Fruit fly (Drosophila melanogaster) whole organism, embryonic: ENCODE results near the gene Tg.

Experiments
- ATbp ChIP-seq: fragments of 200-800 bp; sonication (Bioruptor generic); optimal IDR thresholded peaks from 2 replicates; lab custom pipeline; 2017; ENCODE audit warnings: missing biosample characterization, mild to moderate bottlenecking, missing genetic modification characterization, missing genetic modification reagents
- Asciz ChIP-seq: fragments of 200-800 bp; sonication (Bioruptor generic); optimal IDR thresholded peaks from 2 replicates; lab custom pipeline; 2017; ENCODE audit warnings: missing biosample characterization, mild to moderate bottlenecking, missing genetic modification characterization, missing genetic modification reagents
- B-H2 ChIP-seq: fragments of 200-800 bp; sonication (Bioruptor generic); optimal IDR thresholded peaks from 2 replicates; lab custom pipeline; 2018; ENCODE audit warnings: missing biosample characterization, mild to moderate bottlenecking, missing genetic modification characterization
- BEAF-32 ChIP-seq: fragments of 200-800 bp; sonication (Bioruptor generic); optimal IDR thresholded peaks from 3 replicates; lab custom pipeline; 2017; ENCODE audit warnings: missing biosample characterization, missing genetic modification characterization, mild to moderate bottlenecking, moderate library complexity, missing genetic modification reagents
- CG10147 ChIP-seq: fragments of 200-800 bp; sonication (Bioruptor generic); optimal IDR thresholded peaks from 2 replicates; lab custom pipeline; 2019; ENCODE audit warnings: missing biosample characterization, mild to moderate bottlenecking, missing genetic modification characterization, moderate library complexity
- CG12299 ChIP-seq: fragments of 200-800 bp; sonication (Bioruptor generic); optimal IDR thresholded peaks from 2 replicates; lab custom pipeline; 2018; ENCODE audit warnings: missing biosample characterization, mild to moderate bottlenecking, missing genetic modification characterization
- CG12659 ChIP-seq: fragments of 200-800 bp; sonication (Bioruptor generic); optimal IDR thresholded peaks from 3 replicates; lab custom pipeline; 2017; ENCODE audit warnings: mild to moderate bottlenecking, missing biosample characterization, missing genetic modification reagents, missing genetic modification characterization
- CG14710 ChIP-seq: fragments of 200-800 bp; sonication (Bioruptor generic); optimal IDR thresholded peaks from 3 replicates; lab custom pipeline; 2019; ENCODE audit warnings: missing biosample characterization, mild to moderate bottlenecking, missing genetic modification characterization, moderate library complexity
- CG15514 ChIP-seq: fragments of 200-800 bp; sonication (Bioruptor generic); optimal IDR thresholded peaks from 3 replicates; lab custom pipeline; 2017; ENCODE audit warnings: missing biosample characterization, missing genetic modification characterization, mild to moderate bottlenecking, moderate library complexity, missing genetic modification reagents
- CG1603 ChIP-seq: fragments of 200-800 bp; sonication (Bioruptor generic); optimal IDR thresholded peaks from 2 replicates; lab custom pipeline; 2019; ENCODE audit warnings: missing biosample characterization, mild to moderate bottlenecking, missing genetic modification characterization, moderate library complexity
- CG16815 ChIP-seq: fragments of 200-800 bp; sonication (Bioruptor generic); optimal IDR thresholded peaks from 3 replicates; lab custom pipeline; 2017; ENCODE audit warnings: missing biosample characterization, mild to moderate bottlenecking, missing genetic modification characterization
- CG17361 ChIP-seq: fragments of 200-800 bp; sonication (Bioruptor generic); IDR thresholded peaks from 3 replicates; pipeline ENCODE4 v1.3.6; 2022; ENCODE audit warnings: missing biosample characterization, missing genetic modification characterization
- CG1832 ChIP-seq: fragments of 200-800 bp; sonication (Bioruptor generic); optimal IDR thresholded peaks from 2 replicates; lab custom pipeline; 2017; ENCODE audit warnings: missing biosample characterization, mild to moderate bottlenecking, missing genetic modification characterization, inconsistent platforms
- CG2875 ChIP-seq: fragments of 200-800 bp; sonication (Bioruptor generic); optimal IDR thresholded peaks from 2 replicates; lab custom pipeline; 2017; ENCODE audit warnings: missing biosample characterization, mild to moderate bottlenecking, missing genetic modification characterization, missing genetic modification reagents
- CG30020 ChIP-seq: fragments of 200-800 bp; optimal IDR thresholded peaks from 2 replicates; lab custom pipeline; 2019; ENCODE audit warnings: missing biosample characterization, mild to moderate bottlenecking, missing genetic modification characterization, moderate library complexity
- CG33557 ChIP-seq: fragments of 200-800 bp; sonication (Bioruptor generic); optimal IDR thresholded peaks from 2 replicates; lab custom pipeline; 2019; ENCODE audit warnings: missing biosample characterization, mild to moderate bottlenecking, missing genetic modification characterization, moderate library complexity
- CG34224 ChIP-seq: fragments of 200-800 bp; sonication (Bioruptor generic); IDR thresholded peaks from 3 replicates; pipeline ENCODE4 v1.3.6; 2022; ENCODE audit warnings: missing biosample characterization, missing genetic modification characterization; ENCODE audit not compliant: partially characterized antibody
- CG34376 ChIP-seq: fragments of 200-800 bp; sonication (Bioruptor generic); optimal IDR thresholded peaks from 2 replicates; lab custom pipeline; 2018; ENCODE audit warnings: missing biosample characterization, mild to moderate bottlenecking, missing genetic modification characterization
- CkIIα-i1 ChIP-seq: fragments of 200-800 bp; sonication (Bioruptor generic); IDR thresholded peaks from 2 replicates; pipeline ENCODE4 v1.3.6; 2022; ENCODE audit warnings: missing biosample characterization, missing genetic modification characterization
- CrebB ChIP-seq: fragments of 200-800 bp; sonication (Bioruptor generic); optimal IDR thresholded peaks from 3 replicates; lab custom pipeline; 2018; ENCODE audit warnings: missing biosample characterization, mild to moderate bottlenecking, missing genetic modification characterization
- HHEX ChIP-seq: fragments of 200-800 bp; sonication (Bioruptor generic); optimal IDR thresholded peaks from 3 replicates; lab custom pipeline; 2017; ENCODE audit warnings: missing biosample characterization, mild to moderate bottlenecking, missing genetic modification characterization, missing genetic modification reagents
- MESR4 ChIP-seq: fragments of 200-800 bp; sonication (Bioruptor generic); optimal IDR thresholded peaks from 2 replicates; lab custom pipeline; 2018; ENCODE audit warnings: missing biosample characterization, mild to moderate bottlenecking, missing genetic modification characterization, moderate library complexity
- NK7.1 ChIP-seq: fragments of 200-800 bp; sonication (Bioruptor generic); optimal IDR thresholded peaks from 3 replicates; lab custom pipeline; 2016; ENCODE audit warnings: missing biosample characterization, missing genetic modification characterization
- Usf ChIP-seq: fragments of 200-800 bp; sonication (Bioruptor generic); optimal IDR thresholded peaks from 2 replicates; lab custom pipeline; 2017; ENCODE audit warnings: missing genotype, missing biosample characterization, missing genetic modification characterization
- Xbp1 ChIP-seq: fragments of 200-800 bp; sonication (Bioruptor generic); optimal IDR thresholded peaks from 3 replicates; lab custom pipeline; 2016; ENCODE audit warnings: missing biosample characterization, mild to moderate bottlenecking, missing genetic modification characterization
- YL-1 ChIP-seq: fragments of 200-800 bp; sonication (Bioruptor generic); optimal IDR thresholded peaks from 3 replicates; lab custom pipeline; 2017; ENCODE audit warnings: missing biosample characterization, mild to moderate bottlenecking, missing genetic modification characterization
- amos ChIP-seq: fragments of 200-800 bp; sonication (Bioruptor generic); IDR thresholded peaks from 2 replicates; pipeline ENCODE4 v1.3.6; 2022; ENCODE audit warnings: missing biosample characterization, missing genetic modification characterization; ENCODE audit not compliant: partially characterized antibody
- bigmax ChIP-seq: fragments of 200-800 bp; sonication (Bioruptor generic); optimal IDR thresholded peaks from 2 replicates; lab custom pipeline; 2018; ENCODE audit warnings: missing biosample characterization, mild to moderate bottlenecking, missing genetic modification characterization
- chinmo ChIP-seq: fragments of 200-800 bp; sonication (Bioruptor generic); IDR thresholded peaks from 4 replicates; pipeline ENCODE4 v1.3.6; 2022; ENCODE audit warnings: missing biosample characterization, missing genetic modification characterization; ENCODE audit not compliant: partially characterized antibody
- crc ChIP-seq: fragments of 200-800 bp; sonication (Bioruptor generic); optimal IDR thresholded peaks from 2 replicates; lab custom pipeline; 2016; ENCODE audit warnings: missing biosample characterization, missing genetic modification characterization
- exex ChIP-seq: fragments of 200-800 bp; sonication (Bioruptor generic); optimal IDR thresholded peaks from 4 replicates; lab custom pipeline; 2018; ENCODE audit warnings: missing biosample characterization, mild to moderate bottlenecking, missing genetic modification characterization, moderate library complexity
- hkb ChIP-seq, 2 experiments: fragments of 200-800 bp in 1 of 2; fragments of >200 bp in 1 of 2; sonication (Bioruptor generic) in 1 of 2; IDR thresholded peaks in 1 of 2; optimal IDR thresholded peaks in 1 of 2; 2 replicates each; pipeline versions ENCODE4 v1.3.6 to Lab custom; 2017 to 2022; ENCODE audit warnings: missing biosample characterization in 1 of 2, missing genetic modification characterization in 1 of 2
- jumu ChIP-seq: fragments of 200-800 bp; sonication (Bioruptor generic); optimal IDR thresholded peaks from 3 replicates; lab custom pipeline; 2016; ENCODE audit warnings: missing biosample characterization, missing genetic modification characterization
- knrl ChIP-seq: fragments of 200-800 bp; sonication (Bioruptor generic); IDR thresholded peaks from 3 replicates; pipeline ENCODE4 v1.3.6; 2022; ENCODE audit warnings: missing biosample characterization, missing genetic modification characterization; ENCODE audit not compliant: partially characterized antibody
- lab ChIP-seq: fragments of 200-800 bp; sonication (Bioruptor generic); optimal IDR thresholded peaks from 3 replicates; lab custom pipeline; 2017; ENCODE audit warnings: missing biosample characterization, missing genetic modification characterization, mild to moderate bottlenecking, moderate library complexity, missing genetic modification reagents
- lov ChIP-seq, 2 experiments: fragments of 200-800 bp in 1 of 2; fragments of >200 bp in 1 of 2; sonication (Bioruptor generic) in 1 of 2; IDR thresholded peaks in 1 of 2; optimal IDR thresholded peaks in 1 of 2; 2 replicates in 1 of 2; 3 replicates in 1 of 2; pipeline versions ENCODE4 v1.3.6 to Lab custom; 2017 to 2022; ENCODE audit warnings: missing biosample characterization in 1 of 2, missing genetic modification characterization in 1 of 2
- mirr ChIP-seq: fragments of 200-800 bp; sonication (Bioruptor generic); optimal IDR thresholded peaks from 3 replicates; lab custom pipeline; 2018; ENCODE audit warnings: missing biosample characterization, mild to moderate bottlenecking, missing genetic modification characterization
- nerfin-1 ChIP-seq: fragments of 200-800 bp; sonication (Bioruptor generic); optimal IDR thresholded peaks from 3 replicates; lab custom pipeline; 2019; ENCODE audit warnings: missing biosample characterization, mild to moderate bottlenecking, missing genetic modification characterization, moderate library complexity
- nmo ChIP-seq: fragments of 200-800 bp; sonication (Bioruptor generic); optimal IDR thresholded peaks from 2 replicates; lab custom pipeline; 2018; ENCODE audit warnings: missing biosample characterization, mild to moderate bottlenecking, missing genetic modification characterization, moderate library complexity
- rib ChIP-seq: fragments of 200-800 bp; sonication (Bioruptor generic); IDR thresholded peaks from 2 replicates; pipeline ENCODE4 v1.3.6; 2022; ENCODE audit warnings: missing biosample characterization, missing genetic modification characterization
- schlank ChIP-seq: fragments of 200-800 bp; sonication (Bioruptor generic); optimal IDR thresholded peaks from 2 replicates; lab custom pipeline; 2018; ENCODE audit warnings: missing biosample characterization, mild to moderate bottlenecking, missing genetic modification characterization
- sd ChIP-seq: fragments of 200-800 bp; sonication (Bioruptor generic); optimal IDR thresholded peaks from 3 replicates; lab custom pipeline; 2018; ENCODE audit warnings: missing biosample characterization, mild to moderate bottlenecking, missing genetic modification characterization, moderate library complexity
- tap ChIP-seq: fragments of 200-800 bp; optimal IDR thresholded peaks from 3 replicates; lab custom pipeline; 2019; ENCODE audit warnings: missing biosample characterization, mild to moderate bottlenecking, missing genetic modification characterization, moderate library complexity
- tll ChIP-seq, 2 experiments: fragments of 200-800 bp in 1 of 2; fragments of >200 bp in 1 of 2; sonication (Bioruptor generic) in 1 of 2; optimal IDR thresholded peaks; 2 replicates each; lab custom pipeline; 2017 to 2019; ENCODE audit warnings: missing biosample characterization in 2 of 2, missing genetic modification characterization in 2 of 2, mild to moderate bottlenecking in 1 of 2, moderate library complexity in 1 of 2
- vfl ChIP-seq: fragments of 200-800 bp; sonication (Bioruptor generic); optimal IDR thresholded peaks from 2 replicates; lab custom pipeline; 2016; ENCODE audit warnings: missing biosample characterization, missing genetic modification characterization
- zf30C ChIP-seq: fragments of 200-800 bp; sonication (Bioruptor generic); optimal IDR thresholded peaks from 3 replicates; lab custom pipeline; 2018; ENCODE audit warnings: missing biosample characterization, mild to moderate bottlenecking, missing genetic modification characterization

Gene Tg

dm6 chr2L:8030693-8031210, 19.5 kb downstream of the Tg start, which contains the start of gene Cka (continued):
- TF ChIP-seq jumu (peak; percentile 13), CG34224 (GFP tag; lab: Robert Waterston, UW) (peak; percentile 34; the same call in 1 of the 3 replicates), MESR4 (GFP tag; lab: Kevin White, UChicago) (peak; percentile 88), Xbp1 (GFP tag; lab: Kevin White, UChicago) (no peak), crc (GFP tag; lab: Kevin White, UChicago) (no peak), B-H2 (peak; percentile 38), Asciz (no peak), HHEX (GFP tag; lab: Kevin White, UChicago) (peak; percentile 16), lov (optimal IDR thresholded peaks at IDR 0.05; lab: Kevin White, UChicago) (no peak), lov (GFP tag; IDR thresholded peaks at IDR 0.05; lab: Robert Waterston, UW) (no peak), CG33557 (GFP tag; lab: Kevin White, UChicago) (peak; percentile 46), schlank (tag; lab: Kevin White, UChicago) (peak; percentile 31), mirr (peak; percentile 22), exex (no peak), CkIIα-i1 (GFP tag; lab: Robert Waterston, UW) (no peak), NK7.1 (GFP tag; lab: Kevin White, UChicago) (no peak), tap (tag; lab: Kevin White, UChicago) (no peak), tll (GFP tag; optimal IDR thresholded peaks at IDR 0.05; lab: Kevin White, UChicago) (peak in 1 of 2 experiments; percentile 75), knrl (GFP tag; lab: Robert Waterston, UW) (peak; percentile 21; the same call in 1 of the 3 replicates), CG15514 (GFP tag; lab: Kevin White, UChicago) (peak; percentile 12), BEAF-32 (GFP tag; lab: Kevin White, UChicago) (peak; percentile 25), CG10147 (GFP tag; lab: Kevin White, UChicago) (peak; percentile 21), CG1603 (peak; percentile 9), zf30C (GFP tag; lab: Kevin White, UChicago) (peak; percentile 3), CrebB (tag; lab: Kevin White, UChicago) (no peak), CG1832 (GFP tag; lab: Kevin White, UChicago) (peak; percentile 97), sd (tag; lab: Kevin White, UChicago) (peak; percentile 68), chinmo (0 out of 4 replicates have a peak, but pooled peaks have one; percentile 6), lab (GFP tag; lab: Kevin White, UChicago) (peak; percentile 46), CG12659 (GFP tag; lab: Kevin White, UChicago) (peak; percentile 51), CG17361 (GFP tag; lab: Robert Waterston, UW) (no peak), CG16815 (GFP tag; lab: Kevin White, UChicago) (no peak), CG2875 (GFP tag; lab: Kevin White, UChicago) (peak; percentile 20), vfl (GFP tag; lab: Kevin White, UChicago) (no peak), CG34376 (GFP tag; lab: Kevin White, UChicago) (peak; percentile 20), CG12299 (tag; lab: Kevin White, UChicago) (no peak), rib (GFP tag; lab: Robert Waterston, UW) (peak; percentile 69), YL-1 (GFP tag; lab: Kevin White, UChicago) (peak; percentile 96), hkb (optimal IDR thresholded peaks at IDR 0.05; lab: Kevin White, UChicago) (peak; percentile 59), hkb (GFP tag; IDR thresholded peaks at IDR 0.05; lab: Robert Waterston, UW) (no peak), nmo (GFP tag; lab: Kevin White, UChicago) (peak; percentile 35), CG30020 (tag; lab: Kevin White, UChicago) (peak; percentile 40), amos (GFP tag; lab: Robert Waterston, UW) (peak; percentile 29; the same call in 1 of the 2 replicates), bigmax (no peak), ATbp (GFP tag; lab: Kevin White, UChicago) (no peak), CG14710 (tag; lab: Kevin White, UChicago) (peak; percentile 49), Usf (no peak), nerfin-1 (tag; lab: Kevin White, UChicago) (peak; percentile 80)
